Fruit fly (Drosophila melanogaster) whole organism: ENCODE results near the gene CG13250.

Experiments used
- CG8478 ChIP-seq: fragments of >200 bp; optimal IDR thresholded peaks from 2 replicates; lab custom pipeline; 2018; ENCODE audit warnings: inconsistent platforms
- Dll ChIP-seq: fragments of >200 bp; optimal IDR thresholded peaks from 2 replicates; lab custom pipeline; 2017
- EcR ChIP-seq, 2 experiments: fragments of >200 bp; optimal IDR thresholded peaks; 2 replicates each; lab custom pipeline; 2017; ENCODE audit warnings: missing biosample characterization in 2 of 2, missing genetic modification characterization in 2 of 2, missing genetic modification reagents in 2 of 2
- pan ChIP-seq: fragments of >200 bp; optimal IDR thresholded peaks from 2 replicates; lab custom pipeline; 2017
- psq ChIP-seq: fragments of >200 bp; optimal IDR thresholded peaks from 2 replicates; lab custom pipeline; 2017
- usp ChIP-seq: fragments of >200 bp; optimal IDR thresholded peaks from 2 replicates; lab custom pipeline; 2017; ENCODE audit warnings: missing biosample characterization, missing genetic modification characterization, mixed read lengths

Gene CG13250

dm6 chr3L:20540182-20540974 is 6.9 kb downstream of the CG13250 start, which contains the start of gene Rcd2:
Rcd2 (minus strand) TSS chr3L:20540417.
- no peak for TF ChIP-seq psq (lab: Kevin White, UChicago)
- no peak for TF ChIP-seq Dll (lab: Kevin White, UChicago)
- no peak for TF ChIP-seq CG8478
- no peak for TF ChIP-seq EcR (GFP tag; optimal IDR thresholded peaks at IDR 0.05; lab: Kevin White, UChicago)
- no peak for TF ChIP-seq pan (lab: Kevin White, UChicago)
- no peak for TF ChIP-seq usp (GFP tag; lab: Kevin White, UChicago)

- TF ChIP-seq psq (lab: Kevin White, UChicago), result no peak
- TF ChIP-seq pan (lab: Kevin White, UChicago), result no peak
Measured at dm6 chr3L:20540975-20541951, 7.8 kb downstream of the CG13250 start.

- TF ChIP-seq usp (GFP tag; lab: Kevin White, UChicago) (no peak), psq (lab: Kevin White, UChicago) (no peak), pan (lab: Kevin White, UChicago) (no peak), EcR (GFP tag; optimal IDR thresholded peaks at IDR 0.05; lab: Kevin White, UChicago) (no peak), CG8478 (no peak), Dll (lab: Kevin White, UChicago) (no peak)
Measured at dm6 chr3L:20548201-20548854, 14.8 kb downstream of the CG13250 start.

dm6 chr3L:20549358-20549757 is 15.8 kb downstream of the CG13250 start:
- TF ChIP-seq EcR (GFP tag; optimal IDR thresholded peaks at IDR 0.05; lab: Kevin White, UChicago), result no peak
- TF ChIP-seq CG8478, result no peak
- no peak for TF ChIP-seq psq (lab: Kevin White, UChicago)
- TF ChIP-seq pan (lab: Kevin White, UChicago), result no peak
- no peak for TF ChIP-seq usp (GFP tag; lab: Kevin White, UChicago)
- no peak for TF ChIP-seq Dll (lab: Kevin White, UChicago)

dm6 chr3L:20551862-20552261 is 18.4 kb downstream of the CG13250 start:
- TF ChIP-seq pan (lab: Kevin White, UChicago), result no peak
- no peak for TF ChIP-seq CG8478
- no peak for TF ChIP-seq psq (lab: Kevin White, UChicago)
- TF ChIP-seq usp (GFP tag; lab: Kevin White, UChicago), result no peak
- no peak for TF ChIP-seq EcR (GFP tag; optimal IDR thresholded peaks at IDR 0.05; lab: Kevin White, UChicago)
- TF ChIP-seq Dll (lab: Kevin White, UChicago), result no peak

dm6 chr3L:20556371-20556770 is 22.9 kb downstream of the CG13250 start:
- no peak for TF ChIP-seq usp (GFP tag; lab: Kevin White, UChicago)
- no peak for TF ChIP-seq CG8478
- TF ChIP-seq Dll (lab: Kevin White, UChicago), result no peak
- TF ChIP-seq EcR (GFP tag; optimal IDR thresholded peaks at IDR 0.05; lab: Kevin White, UChicago), result no peak
- no peak for TF ChIP-seq psq (lab: Kevin White, UChicago)
- no peak for TF ChIP-seq pan (lab: Kevin White, UChicago)

dm6 chr3L:20557065-20557464 is 23.6 kb downstream of the CG13250 start:
- TF ChIP-seq pan (lab: Kevin White, UChicago), result no peak
- no peak for TF ChIP-seq CG8478
- no peak for TF ChIP-seq psq (lab: Kevin White, UChicago)
- TF ChIP-seq Dll (lab: Kevin White, UChicago), result no peak
- TF ChIP-seq EcR (GFP tag; optimal IDR thresholded peaks at IDR 0.05; lab: Kevin White, UChicago), result no peak
- TF ChIP-seq usp (GFP tag; lab: Kevin White, UChicago), result no peak

dm6 chr3L:20562649-20563048 is 29.1 kb downstream of the CG13250 start:
- no peak for TF ChIP-seq psq (lab: Kevin White, UChicago)
- no peak for TF ChIP-seq pan (lab: Kevin White, UChicago)

- TF ChIP-seq psq (lab: Kevin White, UChicago), result no peak
- no peak for TF ChIP-seq Dll (lab: Kevin White, UChicago)
- TF ChIP-seq CG8478, result no peak
- no peak for TF ChIP-seq EcR (GFP tag; optimal IDR thresholded peaks at IDR 0.05; lab: Kevin White, UChicago)
- TF ChIP-seq pan (lab: Kevin White, UChicago), result no peak
- TF ChIP-seq usp (GFP tag; lab: Kevin White, UChicago), result no peak
Measured at dm6 chr3L:20563767-20564166, 30.3 kb downstream of the CG13250 start.

dm6 chr3L:20565561-20566128 is 32.1 kb downstream of the CG13250 start:
- TF ChIP-seq EcR (GFP tag; optimal IDR thresholded peaks at IDR 0.05; lab: Kevin White, UChicago), result no peak
- TF ChIP-seq psq (lab: Kevin White, UChicago), result no peak
- no peak for TF ChIP-seq usp (GFP tag; lab: Kevin White, UChicago)
- no peak for TF ChIP-seq pan (lab: Kevin White, UChicago)
- TF ChIP-seq Dll (lab: Kevin White, UChicago), result no peak
- no peak for TF ChIP-seq CG8478

- no peak for TF ChIP-seq usp (GFP tag; lab: Kevin White, UChicago)
- no peak for TF ChIP-seq Dll (lab: Kevin White, UChicago)
- TF ChIP-seq EcR (GFP tag; optimal IDR thresholded peaks at IDR 0.05; lab: Kevin White, UChicago), result no peak
Measured at dm6 chr3L:20570134-20570533, 36.6 kb downstream of the CG13250 start.
